Fruit fly (Drosophila melanogaster): Measurements from ENCODE around the gene CG7991.

- TF ChIP-seq insv (optimal IDR thresholded peaks at IDR 0.05) (no peak), h (optimal IDR thresholded peaks at IDR 0.05) (no peak), Sin3A (optimal IDR thresholded peaks at IDR 0.05) (no peak)
Measured at dm6 chr3L:1661738-1662370, 12.7 kb upstream of the CG7991 start.
